Worm (Caenorhabditis elegans) whole organism, midembryonic: ENCODE data around the gene B0035.21.

Experiments
- tab-1 ChIP-seq: fragments of 200-800 bp; sonication (Bioruptor generic); IDR thresholded peaks from 2 replicates; pipeline ENCODE4 v1.3.6; 2022; ENCODE audit warnings: missing genetic modification characterization, missing compliant biosample characterization
- ztf-29 ChIP-seq: fragments of 200-800 bp; sonication (Bioruptor generic); IDR thresholded peaks from 2 replicates; pipeline ENCODE4 v1.3.6; 2022; ENCODE audit warnings: missing genetic modification reagents, missing genetic modification characterization, missing compliant biosample characterization

- TF ChIP-seq tab-1 (GFP tag; lab: Robert Waterston, UW) (no peak), ztf-29 (GFP tag; lab: Robert Waterston, UW) (no peak)
These were observed 20.2 kb downstream of the B0035.21 start for ce11 chrIV:11347275-11347674.
